Worm (Caenorhabditis elegans) whole organism, young adult: ENCODE data around the gene ogdh-1.

Experiments
- B0336.3 ChIP-seq: fragments of 200-800 bp; sonication (Bioruptor generic); IDR thresholded peaks from 2 replicates; pipeline ENCODE4 v1.3.6; 2022; ENCODE audit warnings: missing genetic modification characterization, missing compliant biosample characterization
- D2030.7 ChIP-seq: fragments of 200-800 bp; sonication (Bioruptor generic); IDR thresholded peaks from 2 replicates; pipeline ENCODE4 v1.3.6; 2022; ENCODE audit warnings: missing genetic modification reagents, missing genetic modification characterization, missing compliant biosample characterization
- F22D6.2 ChIP-seq: sonication (generic microtip); optimal IDR thresholded peaks from 2 replicates; lab custom pipeline; 2016; ENCODE audit warnings: mild to moderate bottlenecking, missing genetic modification characterization, missing compliant biosample characterization
- F23B12.7 ChIP-seq: sonication (generic microtip); optimal IDR thresholded peaks from 2 replicates; lab custom pipeline; 2017; ENCODE audit warnings: missing genetic modification characterization, mild to moderate bottlenecking, missing compliant biosample characterization, antibody characterized with exemption, moderate library complexity; ENCODE audit not compliant: insufficient read depth
- F39B2.1 ChIP-seq: fragments of 200-800 bp; sonication (Bioruptor generic); IDR thresholded peaks from 2 replicates; pipeline ENCODE4 v1.3.6; 2022; ENCODE audit warnings: missing genetic modification reagents, missing genetic modification characterization, missing compliant biosample characterization
- F52B5.7 ChIP-seq: sonication (generic microtip); optimal IDR thresholded peaks from 2 replicates; lab custom pipeline; 2016; ENCODE audit warnings: mild to moderate bottlenecking, missing genetic modification characterization, missing compliant biosample characterization
- F57A8.1 ChIP-seq: fragments of 200-800 bp; sonication (Bioruptor generic); optimal IDR thresholded peaks from 2 replicates; lab custom pipeline; 2018; ENCODE audit warnings: mild to moderate bottlenecking, missing genetic modification characterization, moderate library complexity, missing compliant biosample characterization
- F57C9.4 ChIP-seq: sonication (generic microtip); optimal IDR thresholded peaks from 2 replicates; lab custom pipeline; 2017; ENCODE audit warnings: mild to moderate bottlenecking, missing genetic modification characterization, missing compliant biosample characterization
- K12H6.12 ChIP-seq: fragments of 200-800 bp; sonication (Bioruptor generic); optimal IDR thresholded peaks from 2 replicates; lab custom pipeline; 2018; ENCODE audit warnings: mild to moderate bottlenecking, missing genetic modification characterization, missing compliant biosample characterization
- T07F8.4 ChIP-seq: sonication (generic microtip); optimal IDR thresholded peaks from 2 replicates; lab custom pipeline; 2016; ENCODE audit warnings: mild to moderate bottlenecking, missing genetic modification characterization, moderate library complexity, missing compliant biosample characterization
- Y53G8AR.9 ChIP-seq: fragments of 200-800 bp; sonication (Bioruptor generic); conservative IDR thresholded peaks from 2 replicates; pipeline ENCODE4 v1.3.6; 2022; ENCODE audit warnings: missing genetic modification reagents, missing genetic modification characterization, missing compliant biosample characterization
- Y67H2A.10 ChIP-seq: fragments of 200-800 bp; sonication (Bioruptor generic); conservative IDR thresholded peaks from 2 replicates; pipeline ENCODE4 v1.3.6; 2022; ENCODE audit warnings: missing genetic modification reagents, missing genetic modification characterization, missing compliant biosample characterization
- Y79H2A.3 ChIP-seq: fragments of 200-800 bp; sonication (Bioruptor generic); conservative IDR thresholded peaks from 2 replicates; pipeline ENCODE4 v1.3.6; 2022; ENCODE audit warnings: missing genetic modification reagents, missing genetic modification characterization, missing compliant biosample characterization
- ZK185.1 ChIP-seq: sonication (generic microtip); optimal IDR thresholded peaks from 2 replicates; lab custom pipeline; 2016; ENCODE audit warnings: mild to moderate bottlenecking, missing genetic modification characterization, missing compliant biosample characterization; ENCODE audit not compliant: poor library complexity, severe bottlenecking
- ama-1 ChIP-seq, 3 experiments: fragments of 150-350 bp in 1 of 3; sonication (generic microtip) in 2 of 3; optimal IDR thresholded peaks; 2 replicates each; lab custom pipeline; 2014 to 2018; ENCODE audit warnings: missing biosample characterization in 2 of 3, missing genetic modification characterization in 2 of 3, missing genetic modification reagents in 2 of 3
- aptf-2 ChIP-seq: fragments of 200-800 bp; sonication (Bioruptor generic); conservative IDR thresholded peaks from 2 replicates; pipeline ENCODE4 v1.3.6; 2022; ENCODE audit warnings: missing genetic modification reagents, missing genetic modification characterization, missing compliant biosample characterization
- aptf-3 ChIP-seq: fragments of 200-800 bp; sonication (Bioruptor generic); IDR thresholded peaks from 2 replicates; pipeline ENCODE4 v1.3.6; 2022; ENCODE audit warnings: missing genetic modification characterization, missing compliant biosample characterization
- attf-3 ChIP-seq: fragments of 200-800 bp; sonication (Bioruptor generic); conservative IDR thresholded peaks from 2 replicates; pipeline ENCODE4 v1.3.6; 2022; ENCODE audit warnings: missing genetic modification reagents, missing genetic modification characterization, missing compliant biosample characterization
- attf-6 ChIP-seq: fragments of 200-800 bp; sonication (Bioruptor generic); IDR thresholded peaks from 2 replicates; pipeline ENCODE4 v1.3.6; 2022; ENCODE audit warnings: missing genetic modification reagents, missing genetic modification characterization, missing compliant biosample characterization
- bed-1 ChIP-seq: fragments of 200-800 bp; sonication (Bioruptor generic); IDR thresholded peaks from 2 replicates; pipeline ENCODE4 v1.3.6; 2022; ENCODE audit warnings: missing genetic modification reagents, missing genetic modification characterization, missing compliant biosample characterization
- ceh-40 ChIP-seq: fragments of 200-800 bp; sonication (Bioruptor generic); IDR thresholded peaks from 2 replicates; pipeline ENCODE4 v1.3.6; 2022; ENCODE audit warnings: missing genetic modification characterization, missing compliant biosample characterization
- ceh-79 ChIP-seq: sonication (generic microtip); optimal IDR thresholded peaks from 2 replicates; lab custom pipeline; 2017; ENCODE audit warnings: mild to moderate bottlenecking, missing genetic modification characterization, missing compliant biosample characterization
- ceh-91 ChIP-seq: fragments of 200-800 bp; sonication (Bioruptor generic); IDR thresholded peaks from 2 replicates; pipeline ENCODE4 v1.3.6; 2022; ENCODE audit warnings: missing genetic modification reagents, missing genetic modification characterization, missing compliant biosample characterization
- dox-1 ChIP-seq: fragments of 200-800 bp; sonication (Bioruptor generic); IDR thresholded peaks from 2 replicates; pipeline ENCODE4 v1.3.6; 2022; ENCODE audit warnings: missing genetic modification reagents, missing genetic modification characterization, missing compliant biosample characterization
- egrh-3 ChIP-seq: fragments of 200-800 bp; sonication (Bioruptor generic); IDR thresholded peaks from 2 replicates; pipeline ENCODE4 v1.3.6; 2022; ENCODE audit warnings: missing genetic modification reagents, missing genetic modification characterization, missing compliant biosample characterization
- hlh-12 ChIP-seq: sonication (generic microtip); optimal IDR thresholded peaks from 2 replicates; lab custom pipeline; 2016; ENCODE audit warnings: missing genetic modification characterization, missing compliant biosample characterization
- lag-1 ChIP-seq: fragments of 200-800 bp; sonication (Bioruptor generic); IDR thresholded peaks from 2 replicates; pipeline ENCODE4 v1.3.6; 2022; ENCODE audit warnings: missing genetic modification reagents, missing genetic modification characterization, missing compliant biosample characterization
- let-526 ChIP-seq: fragments of 200-800 bp; sonication (Bioruptor generic); IDR thresholded peaks from 2 replicates; pipeline ENCODE4 v1.3.6; 2022; ENCODE audit warnings: missing genetic modification reagents, missing genetic modification characterization, missing compliant biosample characterization
- let-607 ChIP-seq, 2 experiments: fragments of 200-800 bp in 1 of 2; sonication (Bioruptor generic) in 1 of 2; sonication (generic microtip) in 1 of 2; optimal IDR thresholded peaks; 2 replicates each; lab custom pipeline; 2016 to 2018; ENCODE audit warnings: mild to moderate bottlenecking in 2 of 2, missing compliant biosample characterization in 2 of 2, missing genetic modification characterization in 2 of 2, moderate library complexity in 2 of 2, missing genotype in 1 of 2
- lin-35 ChIP-seq, 3 experiments: fragments of 150-350 bp in 2 of 3; sonication (generic microtip) in 1 of 3; optimal IDR thresholded peaks; 2 replicates each; lab custom pipeline; 2014 to 2018; ENCODE audit warnings: missing biosample characterization in 3 of 3, missing genetic modification characterization in 3 of 3, missing genetic modification reagents in 3 of 3
- madf-3 ChIP-seq: fragments of 200-800 bp; sonication (Bioruptor generic); IDR thresholded peaks from 2 replicates; pipeline ENCODE4 v1.3.6; 2022; ENCODE audit warnings: missing genetic modification reagents, missing genetic modification characterization, missing compliant biosample characterization
- madf-6 ChIP-seq: fragments of 200-800 bp; sonication (Bioruptor generic); IDR thresholded peaks from 2 replicates; pipeline ENCODE4 v1.3.6; 2022; ENCODE audit warnings: missing genetic modification reagents, missing genetic modification characterization, missing compliant biosample characterization
- mes-4 ChIP-seq: sonication (generic microtip); optimal IDR thresholded peaks from 2 replicates; lab custom pipeline; 2016; ENCODE audit warnings: missing genotype, missing genetic modification characterization, missing compliant biosample characterization
- nhr-120 ChIP-seq: fragments of 200-800 bp; sonication (Bioruptor generic); IDR thresholded peaks from 2 replicates; pipeline ENCODE4 v1.3.6; 2022; ENCODE audit warnings: missing genetic modification characterization, missing compliant biosample characterization
- nhr-179 ChIP-seq: sonication (generic microtip); optimal IDR thresholded peaks from 2 replicates; lab custom pipeline; 2016; ENCODE audit warnings: mild to moderate bottlenecking, missing genetic modification characterization, missing compliant biosample characterization
- nhr-27 ChIP-seq: fragments of 200-800 bp; sonication (Bioruptor generic); optimal IDR thresholded peaks from 2 replicates; lab custom pipeline; 2018; ENCODE audit warnings: mild to moderate bottlenecking, missing genetic modification characterization, moderate library complexity, missing compliant biosample characterization
- rcor-1 ChIP-seq: fragments of 200-800 bp; sonication (Bioruptor generic); IDR thresholded peaks from 2 replicates; pipeline ENCODE4 v1.3.6; 2022; ENCODE audit warnings: missing genetic modification reagents, missing genetic modification characterization, missing compliant biosample characterization
- repo-1 ChIP-seq: sonication (generic microtip); optimal IDR thresholded peaks from 2 replicates; lab custom pipeline; 2017; ENCODE audit warnings: mild to moderate bottlenecking, missing genetic modification characterization, missing compliant biosample characterization
- snpc-1.3 ChIP-seq: sonication (generic microtip); optimal IDR thresholded peaks from 2 replicates; lab custom pipeline; 2017; ENCODE audit warnings: missing genetic modification characterization, mild to moderate bottlenecking, missing compliant biosample characterization, antibody characterized with exemption, moderate library complexity, missing genotype, missing genetic modification reagents; ENCODE audit not compliant: insufficient read depth
- snpc-4 ChIP-seq, 5 experiments: fragments of 150-350 bp in 1 of 5; sonication (generic microtip) in 4 of 5; optimal IDR thresholded peaks; 2 replicates each; lab custom pipeline; 2014 to 2018; ENCODE audit warnings: missing genetic modification characterization in 5 of 5, missing biosample characterization in 3 of 5, antibody characterized with exemption in 2 of 5, mild to moderate bottlenecking in 2 of 5, missing compliant biosample characterization in 2 of 5, missing genotype in 2 of 5, moderate library complexity in 2 of 5, missing genetic modification reagents in 1 of 5
- tbp1 ChIP-seq: fragments of 200-800 bp; sonication (Bioruptor generic); optimal IDR thresholded peaks from 2 replicates; lab custom pipeline; 2018; ENCODE audit warnings: mild to moderate bottlenecking, missing genetic modification characterization, missing compliant biosample characterization
- unc-130 ChIP-seq: sonication (generic microtip); optimal IDR thresholded peaks from 2 replicates; lab custom pipeline; 2016; ENCODE audit warnings: missing genetic modification reagents, missing genetic modification characterization, missing compliant biosample characterization
- ztf-22 ChIP-seq: fragments of 200-800 bp; sonication (Bioruptor generic); optimal IDR thresholded peaks from 2 replicates; lab custom pipeline; 2018; ENCODE audit warnings: mild to moderate bottlenecking, missing genetic modification characterization, moderate library complexity, missing compliant biosample characterization
- ztf-28 ChIP-seq: fragments of 200-800 bp; sonication (Bioruptor generic); IDR thresholded peaks from 2 replicates; pipeline ENCODE4 v1.3.6; 2022; ENCODE audit warnings: missing genetic modification reagents, missing genetic modification characterization, missing compliant biosample characterization
- ztf-3 ChIP-seq: fragments of 200-800 bp; sonication (Bioruptor generic); optimal IDR thresholded peaks from 2 replicates; lab custom pipeline; 2018; ENCODE audit warnings: mild to moderate bottlenecking, missing genetic modification characterization, missing compliant biosample characterization

ogdh-1 gene

ce11 chrIV:4660151-4661041 is 43.4 kb downstream of the ogdh-1 start, which contains the start of the genes F29B9.11 and jmjd-1.2 (continued):
- TF ChIP-seq repo-1 (tag; lab: Kevin White, UChicago) (no peak), ceh-91 (GFP tag; lab: Robert Waterston, UW) (peak; percentile 86), ceh-79 (no peak), T07F8.4 (peak; percentile 6), snpc-1.3 (tag; lab: Kevin White, UChicago) (peak; percentile 50), let-526 (GFP tag; lab: Robert Waterston, UW) (peak; percentile 46; the same call in 1 of the 2 replicates), tbp1 (GFP tag; lab: Kevin White, UChicago) (peak; percentile 71), aptf-2 (GFP tag; lab: Robert Waterston, UW) (peak; percentile 76), nhr-120 (GFP tag; lab: Robert Waterston, UW) (no peak), F39B2.1 (GFP tag; lab: Robert Waterston, UW) (no peak), Y79H2A.3 (GFP tag; lab: Robert Waterston, UW) (0 out of 2 replicates have a peak, but pooled peaks have one; percentile 60), attf-3 (GFP tag; lab: Robert Waterston, UW) (peak; percentile 73), ztf-3 (GFP tag; lab: Kevin White, UChicago) (peak; percentile 28), ceh-40 (GFP tag; lab: Robert Waterston, UW) (no peak), hlh-12 (tag; lab: Kevin White, UChicago) (no peak), let-607 (tag; optimal IDR thresholded peaks at IDR 0.05; lab: Kevin White, UChicago) (peak; percentile 54 to 81), snpc-4 (GFP tag; optimal IDR thresholded peaks at IDR 0.05; lab: Kevin White, UChicago) (peak; percentile 51), snpc-4 (tag; optimal IDR thresholded peaks at IDR 0.05; lab: Kevin White, UChicago) (peak; percentile 14 to 83 (median 77)), lag-1 (GFP tag; lab: Robert Waterston, UW) (no peak), rcor-1 (GFP tag; lab: Robert Waterston, UW) (peak; percentile 86), Y67H2A.10 (GFP tag; lab: Robert Waterston, UW) (0 out of 2 replicates have a peak, but pooled peaks have one; percentile 36), mes-4 (no peak), F52B5.7 (tag; lab: Kevin White, UChicago) (no peak), dox-1 (GFP tag; lab: Robert Waterston, UW) (peak; percentile 96), F57A8.1 (no peak), madf-6 (GFP tag; lab: Robert Waterston, UW) (peak; percentile 87), attf-6 (no peak), D2030.7 (GFP tag; lab: Robert Waterston, UW) (peak; percentile 85), F23B12.7 (peak; percentile 0), aptf-3 (GFP tag; lab: Robert Waterston, UW) (no peak), ztf-28 (peak; percentile 88; the same call in 1 of the 2 replicates), unc-130 (GFP tag; lab: Kevin White, UChicago) (peak; percentile 94), ztf-22 (GFP tag; lab: Kevin White, UChicago) (no peak), F57C9.4 (tag; lab: Kevin White, UChicago) (no peak)

ce11 chrIV:4659277-4659676 is 44.5 kb downstream of the ogdh-1 start, which contains the start of gene mrps-21:
mrps-21 (minus strand) TSS chrIV:4659517.
- no peak for TF ChIP-seq egrh-3
- TF ChIP-seq madf-6 (GFP tag; lab: Robert Waterston, UW), result peak; percentile 41; the same call in 1 of the 2 replicates
- TF ChIP-seq ZK185.1 (tag; lab: Kevin White, UChicago), result no peak
- TF ChIP-seq K12H6.12 (tag; lab: Kevin White, UChicago), result no peak
- no peak for TF ChIP-seq madf-3
- peak; percentile 16 for TF ChIP-seq ama-1 (optimal IDR thresholded peaks at IDR 0.05; lab: Kevin White, UChicago)
- no peak for TF ChIP-seq ama-1 (GFP tag; optimal IDR thresholded peaks at IDR 0.05; lab: Kevin White, UChicago)
- TF ChIP-seq nhr-179 (tag; lab: Kevin White, UChicago), result no peak
- no peak; the same call in 1 of the 2 replicates for TF ChIP-seq B0336.3 (GFP tag; lab: Robert Waterston, UW)
- TF ChIP-seq unc-130 (GFP tag; lab: Kevin White, UChicago), result no peak
- no peak for TF ChIP-seq nhr-27
- TF ChIP-seq lin-35 (GFP tag; optimal IDR thresholded peaks at IDR 0.05; lab: Kevin White, UChicago), result no peak
- TF ChIP-seq F22D6.2 (tag; lab: Kevin White, UChicago), result no peak
- TF ChIP-seq Y53G8AR.9, result 0 out of 2 replicates have a peak, but pooled peaks have one; percentile 35
- TF ChIP-seq bed-1 (GFP tag; lab: Robert Waterston, UW), result no peak
